Worm (Caenorhabditis elegans): Measurements from ENCODE around the gene Y94H6A.2.

The Y94H6A.2 gene

DNA sequence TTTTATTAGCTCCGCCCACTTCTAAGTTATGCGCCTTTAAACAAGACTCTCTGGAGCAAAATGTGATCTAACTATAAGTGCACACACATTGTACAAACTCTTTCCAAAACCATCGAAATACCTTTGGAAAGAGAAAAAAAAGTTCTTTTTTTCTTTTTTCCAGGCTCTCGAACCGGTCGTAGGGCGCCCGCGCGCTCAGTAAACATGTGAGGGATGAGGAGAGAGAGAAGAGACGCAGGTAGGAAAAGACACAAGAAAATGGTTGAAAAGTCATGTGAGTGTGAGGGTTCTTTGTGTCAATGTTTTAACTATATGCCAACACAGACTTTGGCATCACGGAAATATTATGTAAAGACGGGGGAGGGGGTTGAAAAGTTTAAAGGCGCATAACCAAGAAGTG is 44.4 kb downstream of the Y94H6A.2 start (continued):
- TF ChIP-seq nhr-6 (tag; optimal IDR thresholded peaks at IDR 0.05) = peak; percentile 54
- TF ChIP-seq nhr-25 (tag; optimal IDR thresholded peaks at IDR 0.05; ENCODE audit: borderline replicate concordance, insufficient read depth) = no peak
- TF ChIP-seq ZK337.2 (GFP tag; IDR thresholded peaks at IDR 0.05) = no peak
- TF ChIP-seq lin-13 (GFP tag; optimal IDR thresholded peaks at IDR 0.05) = peak; percentile 75
- TF ChIP-seq spr-1 (tag; optimal IDR thresholded peaks at IDR 0.05) = peak; percentile 39
- TF ChIP-seq daf-16 (GFP tag; optimal IDR thresholded peaks at IDR 0.05) = peak in 1 of 2 experiments; percentile 20
- peak; percentile 88 for TF ChIP-seq daf-16 (tag; optimal IDR thresholded peaks at IDR 0.05)
- TF ChIP-seq hif-1 (tag; optimal IDR thresholded peaks at IDR 0.05) = peak in 1 of 2 experiments; percentile 43
- TF ChIP-seq dmd-8 (GFP tag; IDR thresholded peaks at IDR 0.05) = no peak
- peak; percentile 49; the same call in 1 of the 2 replicates for TF ChIP-seq ctbp-1 (GFP tag; IDR thresholded peaks at IDR 0.05)
- TF ChIP-seq madf-5 (GFP tag; IDR thresholded peaks at IDR 0.05) = no peak
- no peak for TF ChIP-seq nhr-111 (GFP tag; optimal IDR thresholded peaks at IDR 0.05)
- TF ChIP-seq fkh-10 (GFP tag; optimal IDR thresholded peaks at IDR 0.05) = no peak
- TF ChIP-seq Y48G9A.11 (GFP tag; IDR thresholded peaks at IDR 0.05) = no peak
- 0 out of 2 replicates have a peak, but pooled peaks have one; percentile 58 for TF ChIP-seq nhr-42 (GFP tag; IDR thresholded peaks at IDR 0.05)
- TF ChIP-seq unc-130 (GFP tag; optimal IDR thresholded peaks at IDR 0.05) = no peak
- 0 out of 2 replicates have a peak, but pooled peaks have one; percentile 10 for TF ChIP-seq madf-9 (GFP tag; conservative IDR thresholded peaks at IDR 0.05)
- no peak for TF ChIP-seq gei-8 (GFP tag; optimal IDR thresholded peaks at IDR 0.05)
- TF ChIP-seq attf-4 (tag; optimal IDR thresholded peaks at IDR 0.05) = no peak
- peak; percentile 69; the same call in 1 of the 2 replicates for TF ChIP-seq ceh-20 (GFP tag; IDR thresholded peaks at IDR 0.05)
- TF ChIP-seq unc-62 (GFP tag; optimal IDR thresholded peaks at IDR 0.05 in 1 of 2) = peak in 1 of 2 experiments; percentile 98
- no peak for TF ChIP-seq unc-62 (tag; optimal IDR thresholded peaks at IDR 0.05)
- TF ChIP-seq Y105C5A.15 (GFP tag; IDR thresholded peaks at IDR 0.05) = no peak
- no peak for TF ChIP-seq tra-1 (GFP tag; IDR thresholded peaks at IDR 0.05)
- peak; percentile 53 for TF ChIP-seq nhr-10 (tag; optimal IDR thresholded peaks at IDR 0.05)
- no peak for TF ChIP-seq snpc-1.2 (GFP tag; IDR thresholded peaks at IDR 0.05)
- TF ChIP-seq dve-1 (tag; optimal IDR thresholded peaks at IDR 0.05; ENCODE audit: insufficient read depth) = peak; percentile 92
- TF ChIP-seq mep-1 (tag; optimal IDR thresholded peaks at IDR 0.05) = peak; percentile 89
- peak; percentile 64 for TF ChIP-seq T26A8.4 (GFP tag; IDR thresholded peaks at IDR 0.05)
- TF ChIP-seq fos-1 (tag; optimal IDR thresholded peaks at IDR 0.05) = no peak
- TF ChIP-seq unc-39 (tag; optimal IDR thresholded peaks at IDR 0.05) = no peak
- no peak for TF ChIP-seq jun-1 (tag; optimal IDR thresholded peaks at IDR 0.05)
- TF ChIP-seq lsy-2 (tag; optimal IDR thresholded peaks at IDR 0.05) = peak; percentile 17 to 82
- peak; percentile 58 for TF ChIP-seq mes-2 (tag; optimal IDR thresholded peaks at IDR 0.05; ENCODE audit: poor library complexity, severe bottlenecking)
- no peak for TF ChIP-seq D1046.2 (GFP tag; IDR thresholded peaks at IDR 0.05)
- TF ChIP-seq nhr-237 (tag; optimal IDR thresholded peaks at IDR 0.05) = no peak
- TF ChIP-seq nhr-48 (tag; optimal IDR thresholded peaks at IDR 0.05) = no peak
- TF ChIP-seq nhr-11 (tag; optimal IDR thresholded peaks at IDR 0.05) = peak; percentile 66
- TF ChIP-seq egl-43 (GFP tag; IDR thresholded peaks at IDR 0.05) = peak; percentile 57; the same call in 1 of the 2 replicates
- no peak for TF ChIP-seq lin-15B (tag; optimal IDR thresholded peaks at IDR 0.05)
- TF ChIP-seq F10B5.3 (tag; optimal IDR thresholded peaks at IDR 0.05) = no peak
- TF ChIP-seq hlh-30 (tag; optimal IDR thresholded peaks at IDR 0.05; ENCODE audit: insufficient read depth) = peak; percentile 99
- no peak for TF ChIP-seq F37D6.2 (tag; optimal IDR thresholded peaks at IDR 0.05)
- no peak for TF ChIP-seq ceh-28 (tag; optimal IDR thresholded peaks at IDR 0.05)
- TF ChIP-seq rbr-2 (tag; optimal IDR thresholded peaks at IDR 0.05) = peak; percentile 52
- peak; percentile 94 for TF ChIP-seq hlh-11 (tag; optimal IDR thresholded peaks at IDR 0.05)
- peak; percentile 94 for TF ChIP-seq nhr-28 (tag; optimal IDR thresholded peaks at IDR 0.05)
- TF ChIP-seq ama-1 (optimal IDR thresholded peaks at IDR 0.05) = peak; percentile 85
- TF ChIP-seq lim-7 (GFP tag; IDR thresholded peaks at IDR 0.05) = no peak
- TF ChIP-seq ceh-44 (GFP tag; IDR thresholded peaks at IDR 0.05) = no peak
- TF ChIP-seq tag-97 (GFP tag; IDR thresholded peaks at IDR 0.05) = no peak
- TF ChIP-seq zip-11 (GFP tag; IDR thresholded peaks at IDR 0.05) = 0 out of 2 replicates have a peak, but pooled peaks have one; percentile 9
